Worm (Caenorhabditis elegans) whole organism, young adult: ENCODE data around the gene C18D11.6.

ENCODE experiments used
- B0019.2 ChIP-seq: fragments of 200-800 bp; sonication (Bioruptor generic); conservative IDR thresholded peaks from 2 replicates; pipeline ENCODE4 v1.3.6; 2022; ENCODE audit warnings: missing genetic modification reagents, missing genetic modification characterization, missing compliant biosample characterization
- C06A6.2 ChIP-seq: fragments of 200-800 bp; sonication (Bioruptor generic); conservative IDR thresholded peaks from 2 replicates; pipeline ENCODE4 v1.3.6; 2022; ENCODE audit warnings: missing genetic modification characterization, missing compliant biosample characterization
- F57C9.4 ChIP-seq: sonication (generic microtip); optimal IDR thresholded peaks from 2 replicates; lab custom pipeline; 2017; ENCODE audit warnings: mild to moderate bottlenecking, missing genetic modification characterization, missing compliant biosample characterization
- K11D2.4 ChIP-seq: fragments of 200-800 bp; sonication (Bioruptor generic); IDR thresholded peaks from 2 replicates; pipeline ENCODE4 v1.3.6; 2022; ENCODE audit warnings: missing genetic modification reagents, missing genetic modification characterization, missing compliant biosample characterization
- T26A5.8 ChIP-seq: sonication (generic microtip); optimal IDR thresholded peaks from 2 replicates; lab custom pipeline; 2016; ENCODE audit warnings: missing genetic modification characterization, missing compliant biosample characterization
- Y53F4B.3 ChIP-seq: fragments of 200-800 bp; sonication (Bioruptor generic); IDR thresholded peaks from 2 replicates; pipeline ENCODE4 v1.3.6; 2022; ENCODE audit warnings: missing genetic modification reagents, missing genetic modification characterization, missing compliant biosample characterization
- Y53G8AR.9 ChIP-seq: fragments of 200-800 bp; sonication (Bioruptor generic); conservative IDR thresholded peaks from 2 replicates; pipeline ENCODE4 v1.3.6; 2022; ENCODE audit warnings: missing genetic modification reagents, missing genetic modification characterization, missing compliant biosample characterization
- Y79H2A.3 ChIP-seq: fragments of 200-800 bp; sonication (Bioruptor generic); conservative IDR thresholded peaks from 2 replicates; pipeline ENCODE4 v1.3.6; 2022; ENCODE audit warnings: missing genetic modification reagents, missing genetic modification characterization, missing compliant biosample characterization
- Y95B8A.8 ChIP-seq: fragments of 200-800 bp; sonication (Bioruptor generic); IDR thresholded peaks from 2 replicates; pipeline ENCODE4 v1.3.6; 2022; ENCODE audit warnings: missing genetic modification reagents, missing genetic modification characterization, missing compliant biosample characterization
- akir-1 ChIP-seq: fragments of 200-800 bp; sonication (Bioruptor generic); optimal IDR thresholded peaks from 2 replicates; lab custom pipeline; 2018; ENCODE audit warnings: mild to moderate bottlenecking, missing genetic modification characterization, moderate library complexity, missing compliant biosample characterization
- ama-1 ChIP-seq, 3 experiments: fragments of 150-350 bp in 1 of 3; sonication (generic microtip) in 2 of 3; optimal IDR thresholded peaks; 2 replicates each; lab custom pipeline; 2014 to 2018; ENCODE audit warnings: missing biosample characterization in 2 of 3, missing genetic modification characterization in 2 of 3, missing genetic modification reagents in 2 of 3
- athp-1 ChIP-seq: sonication (generic microtip); optimal IDR thresholded peaks from 2 replicates; lab custom pipeline; 2017; ENCODE audit warnings: mild to moderate bottlenecking, missing genetic modification characterization, missing compliant biosample characterization
- cebp-1 ChIP-seq, 2 experiments: fragments of 200-800 bp in 1 of 2; sonication (Bioruptor generic) in 1 of 2; sonication (generic microtip) in 1 of 2; IDR thresholded peaks in 1 of 2; optimal IDR thresholded peaks in 1 of 2; 2 replicates each; pipeline versions ENCODE4 v1.3.6 to Lab custom; 2017 to 2022; ENCODE audit warnings: missing compliant biosample characterization in 2 of 2, missing genetic modification characterization in 2 of 2, mild to moderate bottlenecking in 1 of 2, missing genetic modification reagents in 1 of 2, moderate library complexity in 1 of 2
- cebp-2 ChIP-seq: fragments of 200-800 bp; sonication (Bioruptor generic); IDR thresholded peaks from 2 replicates; pipeline ENCODE4 v1.3.6; 2022; ENCODE audit warnings: missing genetic modification characterization, missing compliant biosample characterization
- ceh-100 ChIP-seq: fragments of 200-800 bp; sonication (Bioruptor generic); IDR thresholded peaks from 2 replicates; pipeline ENCODE4 v1.3.6; 2022; ENCODE audit warnings: missing genetic modification reagents, missing genetic modification characterization, missing compliant biosample characterization
- die-1 ChIP-seq: sonication (generic microtip); optimal IDR thresholded peaks from 2 replicates; lab custom pipeline; 2016; ENCODE audit warnings: missing genotype, mild to moderate bottlenecking, missing genetic modification characterization, missing compliant biosample characterization
- dox-1 ChIP-seq: fragments of 200-800 bp; sonication (Bioruptor generic); IDR thresholded peaks from 2 replicates; pipeline ENCODE4 v1.3.6; 2022; ENCODE audit warnings: missing genetic modification reagents, missing genetic modification characterization, missing compliant biosample characterization
- egl-44 ChIP-seq: fragments of 200-800 bp; sonication (Bioruptor generic); IDR thresholded peaks from 2 replicates; pipeline ENCODE4 v1.3.6; 2022; ENCODE audit warnings: missing genetic modification reagents, missing genetic modification characterization, missing compliant biosample characterization
- egrh-3 ChIP-seq: fragments of 200-800 bp; sonication (Bioruptor generic); IDR thresholded peaks from 2 replicates; pipeline ENCODE4 v1.3.6; 2022; ENCODE audit warnings: missing genetic modification reagents, missing genetic modification characterization, missing compliant biosample characterization
- ekl-4 ChIP-seq: fragments of 200-800 bp; sonication (Bioruptor generic); IDR thresholded peaks from 2 replicates; pipeline ENCODE4 v1.3.6; 2022; ENCODE audit warnings: missing genetic modification reagents, missing genetic modification characterization, missing compliant biosample characterization
- ets-4 ChIP-seq: fragments of 200-800 bp; sonication (Bioruptor generic); optimal IDR thresholded peaks from 2 replicates; lab custom pipeline; 2018; ENCODE audit warnings: mild to moderate bottlenecking, missing genetic modification characterization, missing compliant biosample characterization
- fkh-3 ChIP-seq: sonication (generic microtip); optimal IDR thresholded peaks from 2 replicates; lab custom pipeline; 2016; ENCODE audit warnings: mild to moderate bottlenecking, missing genetic modification characterization, missing compliant biosample characterization
- hmg-1.2 ChIP-seq: fragments of 200-800 bp; sonication (Bioruptor generic); IDR thresholded peaks from 2 replicates; pipeline ENCODE4 v1.3.6; 2022; ENCODE audit warnings: missing genetic modification reagents, missing genetic modification characterization, missing compliant biosample characterization
- hrde-1 ChIP-seq: sonication (generic microtip); optimal IDR thresholded peaks from 2 replicates; lab custom pipeline; 2016; ENCODE audit warnings: missing genetic modification characterization, mild to moderate bottlenecking, missing compliant biosample characterization, moderate library complexity, missing genotype, missing genetic modification reagents, borderline replicate concordance
- lin-26 ChIP-seq: fragments of 200-800 bp; sonication (Bioruptor generic); IDR thresholded peaks from 2 replicates; pipeline ENCODE4 v1.3.6; 2022; ENCODE audit warnings: missing genetic modification reagents, missing genetic modification characterization, missing compliant biosample characterization
- madf-6 ChIP-seq: fragments of 200-800 bp; sonication (Bioruptor generic); IDR thresholded peaks from 2 replicates; pipeline ENCODE4 v1.3.6; 2022; ENCODE audit warnings: missing genetic modification reagents, missing genetic modification characterization, missing compliant biosample characterization
- madf-8 ChIP-seq: fragments of 200-800 bp; sonication (Bioruptor generic); conservative IDR thresholded peaks from 2 replicates; pipeline ENCODE4 v1.3.6; 2022; ENCODE audit warnings: missing genetic modification reagents, missing genetic modification characterization, missing compliant biosample characterization
- mcd-1 ChIP-seq: fragments of 200-800 bp; sonication (Bioruptor generic); IDR thresholded peaks from 2 replicates; pipeline ENCODE4 v1.3.6; 2022; ENCODE audit warnings: missing genetic modification reagents, missing genetic modification characterization, missing compliant biosample characterization
- mel-28 ChIP-seq: sonication (generic microtip); optimal IDR thresholded peaks from 2 replicates; lab custom pipeline; 2016; ENCODE audit warnings: borderline replicate concordance, mild to moderate bottlenecking, missing genetic modification characterization, missing compliant biosample characterization
- mes-4 ChIP-seq: sonication (generic microtip); optimal IDR thresholded peaks from 2 replicates; lab custom pipeline; 2016; ENCODE audit warnings: missing genotype, missing genetic modification characterization, missing compliant biosample characterization
- nfyb-1 ChIP-seq: fragments of 200-800 bp; sonication (Bioruptor generic); IDR thresholded peaks from 2 replicates; pipeline ENCODE4 v1.3.6; 2022; ENCODE audit warnings: missing genetic modification reagents, missing genetic modification characterization, missing compliant biosample characterization
- pbrm-1 ChIP-seq: fragments of 200-800 bp; sonication (Bioruptor generic); IDR thresholded peaks from 2 replicates; pipeline ENCODE4 v1.3.6; 2022; ENCODE audit warnings: missing genetic modification reagents, missing genetic modification characterization, missing compliant biosample characterization
- pha-4 ChIP-seq: fragments of 150-350 bp; sonication (generic microtip); optimal IDR thresholded peaks from 2 replicates; lab custom pipeline; 2014; ENCODE audit warnings: missing biosample characterization, missing genetic modification reagents, missing genetic modification characterization
- rcor-1 ChIP-seq: fragments of 200-800 bp; sonication (Bioruptor generic); IDR thresholded peaks from 2 replicates; pipeline ENCODE4 v1.3.6; 2022; ENCODE audit warnings: missing genetic modification reagents, missing genetic modification characterization, missing compliant biosample characterization
- rec-8 ChIP-seq, 2 experiments: sonication (generic microtip); optimal IDR thresholded peaks; 2 replicates each; lab custom pipeline; 2016; ENCODE audit warnings: mild to moderate bottlenecking in 2 of 2, missing genetic modification characterization in 2 of 2, missing genetic modification reagents in 2 of 2, missing genotype in 2 of 2, missing biosample characterization in 1 of 2, missing compliant biosample characterization in 1 of 2, moderate library complexity in 1 of 2
- repo-1 ChIP-seq: sonication (generic microtip); optimal IDR thresholded peaks from 2 replicates; lab custom pipeline; 2017; ENCODE audit warnings: mild to moderate bottlenecking, missing genetic modification characterization, missing compliant biosample characterization
- sea-2 ChIP-seq: fragments of 200-800 bp; sonication (Bioruptor generic); IDR thresholded peaks from 2 replicates; pipeline ENCODE4 v1.3.6; 2022; ENCODE audit warnings: missing genetic modification characterization, missing compliant biosample characterization
- zfh-2 ChIP-seq: fragments of 200-800 bp; sonication (Bioruptor generic); conservative IDR thresholded peaks from 2 replicates; pipeline ENCODE4 v1.3.6; 2022; ENCODE audit warnings: missing genetic modification reagents, missing genetic modification characterization, missing compliant biosample characterization
- ztf-22 ChIP-seq: fragments of 200-800 bp; sonication (Bioruptor generic); optimal IDR thresholded peaks from 2 replicates; lab custom pipeline; 2018; ENCODE audit warnings: mild to moderate bottlenecking, missing genetic modification characterization, moderate library complexity, missing compliant biosample characterization

Gene C18D11.6

DNA sequence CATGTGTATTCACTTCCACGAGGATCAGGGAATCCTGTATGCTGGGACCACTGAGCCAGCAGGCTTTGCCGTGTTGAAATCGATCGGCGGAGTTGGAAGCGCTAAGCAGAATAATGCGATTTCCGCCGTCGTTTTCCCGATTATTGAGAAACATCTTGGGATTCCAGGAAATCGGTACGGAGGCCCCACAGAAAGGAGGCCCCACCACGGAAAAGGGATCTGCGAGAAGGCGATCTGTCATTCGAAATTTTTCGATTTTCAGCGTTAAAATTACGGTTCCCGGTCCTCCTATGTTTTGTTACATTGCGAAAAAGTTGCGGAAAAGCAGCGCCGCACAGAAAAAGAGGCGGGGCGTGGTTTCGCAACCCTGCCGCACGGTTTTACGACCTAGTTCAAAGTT lies 38.0 kb downstream of the C18D11.6 start:
- TF ChIP-seq lin-26 (0 out of 2 replicates have a peak, but pooled peaks have one; percentile 18), ceh-100 (GFP tag; lab: Robert Waterston, UW) (peak; percentile 77), hmg-1.2 (peak; percentile 12; the same call in 1 of the 2 replicates), mes-4 (tag; lab: Kevin White, UChicago) (no peak), hrde-1 (tag; lab: Kevin White, UChicago) (no peak), egl-44 (GFP tag; lab: Robert Waterston, UW) (no peak), Y53G8AR.9 (GFP tag; lab: Robert Waterston, UW) (no peak), nfyb-1 (GFP tag; lab: Robert Waterston, UW) (0 out of 2 replicates have a peak, but pooled peaks have one; percentile 35), athp-1 (tag; lab: Kevin White, UChicago) (no peak), C06A6.2 (GFP tag; lab: Robert Waterston, UW) (no peak), die-1 (no peak), K11D2.4 (GFP tag; lab: Robert Waterston, UW) (no peak), ets-4 (no peak), madf-6 (GFP tag; lab: Robert Waterston, UW) (peak; percentile 10; the same call in 1 of the 2 replicates), F57C9.4 (tag; lab: Kevin White, UChicago) (no peak), akir-1 (GFP tag; lab: Kevin White, UChicago) (no peak), egrh-3 (GFP tag; lab: Robert Waterston, UW) (peak; percentile 31; the same call in 1 of the 2 replicates), madf-8 (GFP tag; lab: Robert Waterston, UW) (no peak), ztf-22 (no peak), ama-1 (optimal IDR thresholded peaks at IDR 0.05; lab: Kevin White, UChicago) (no peak), ama-1 (GFP tag; optimal IDR thresholded peaks at IDR 0.05; lab: Kevin White, UChicago) (no peak), mcd-1 (no peak), dox-1 (GFP tag; lab: Robert Waterston, UW) (no peak), rcor-1 (GFP tag; lab: Robert Waterston, UW) (no peak), ekl-4 (GFP tag; lab: Robert Waterston, UW) (no peak), Y95B8A.8 (GFP tag; lab: Robert Waterston, UW) (no peak), zfh-2 (GFP tag; lab: Robert Waterston, UW) (no peak; the same call in 1 of the 2 replicates), cebp-1 (GFP tag; IDR thresholded peaks at IDR 0.05; lab: Robert Waterston, UW) (no peak), cebp-1 (tag; optimal IDR thresholded peaks at IDR 0.05; lab: Kevin White, UChicago) (peak; percentile 31), T26A5.8 (no peak), Y53F4B.3 (GFP tag; lab: Robert Waterston, UW) (no peak)

DNA sequence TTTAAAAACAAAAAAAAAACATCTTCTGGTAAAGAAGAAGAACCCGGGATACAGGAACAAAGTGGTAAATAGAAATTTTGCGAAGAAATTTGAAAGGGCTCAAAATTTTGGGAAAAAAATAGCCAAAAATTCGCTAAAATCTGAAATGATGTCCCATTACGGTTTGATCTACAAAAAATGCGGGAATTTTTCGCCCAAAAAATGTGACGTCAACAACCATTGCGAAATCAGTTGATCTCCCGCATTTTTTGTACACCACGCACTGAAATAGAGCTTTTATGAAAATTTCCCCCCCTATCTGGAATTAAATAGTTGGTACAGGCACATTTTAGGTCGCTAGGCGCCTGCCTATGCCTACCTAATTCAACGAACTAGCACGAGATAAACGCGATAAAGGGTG lies 39.2 kb downstream of the C18D11.6 start:
- TF ChIP-seq pha-4 (tag; lab: Kevin White, UChicago) = no peak
- 0 out of 2 replicates have a peak, but pooled peaks have one; percentile 35 for TF ChIP-seq Y79H2A.3
- TF ChIP-seq cebp-1 (GFP tag; IDR thresholded peaks at IDR 0.05; lab: Robert Waterston, UW) = no peak
- TF ChIP-seq cebp-1 (tag; optimal IDR thresholded peaks at IDR 0.05; lab: Kevin White, UChicago) = peak; percentile 63
- TF ChIP-seq mel-28 (tag; lab: Kevin White, UChicago) = no peak
- no peak for TF ChIP-seq fkh-3
- TF ChIP-seq B0019.2 (GFP tag; lab: Robert Waterston, UW) = no peak
- TF ChIP-seq repo-1 (tag; lab: Kevin White, UChicago) = no peak
- no peak for TF ChIP-seq cebp-2
- TF ChIP-seq sea-2 (GFP tag; lab: Robert Waterston, UW) = no peak
- TF ChIP-seq pbrm-1 (GFP tag; lab: Robert Waterston, UW) = no peak
- TF ChIP-seq madf-6 (GFP tag; lab: Robert Waterston, UW) = peak; percentile 21; the same call in 1 of the 2 replicates
- TF ChIP-seq rec-8 (tag; optimal IDR thresholded peaks at IDR 0.05; lab: Kevin White, UChicago) = no peak
- TF ChIP-seq, all 124 proteins: peak for 3
